Fruit fly (Drosophila melanogaster) whole organism, prepupa: ENCODE results near the gene CG7275.

Source experiments
- CG31627 ChIP-seq: fragments of 200-800 bp; sonication (Bioruptor generic); optimal IDR thresholded peaks from 3 replicates; lab custom pipeline; 2016; ENCODE audit warnings: missing biosample characterization, missing genetic modification characterization
- CG4318 ChIP-seq: fragments of 200-800 bp; sonication (Bioruptor generic); optimal IDR thresholded peaks from 3 replicates; lab custom pipeline; 2017; ENCODE audit warnings: missing biosample characterization, mild to moderate bottlenecking, missing genetic modification characterization
- CG6792 ChIP-seq: fragments of 200-800 bp; sonication (Bioruptor generic); optimal IDR thresholded peaks from 3 replicates; lab custom pipeline; 2016; ENCODE audit warnings: missing biosample characterization, missing genetic modification characterization
- CG8319 ChIP-seq: fragments of 200-800 bp; sonication (Bioruptor generic); optimal IDR thresholded peaks from 3 replicates; lab custom pipeline; 2016; ENCODE audit warnings: missing biosample characterization, missing genetic modification characterization
- Ets21C ChIP-seq: fragments of 200-800 bp; sonication (Bioruptor generic); optimal IDR thresholded peaks from 3 replicates; lab custom pipeline; 2016; ENCODE audit warnings: missing biosample characterization, missing genetic modification characterization
- esn ChIP-seq: fragments of 200-800 bp; sonication (Bioruptor generic); optimal IDR thresholded peaks from 2 replicates; lab custom pipeline; 2016; ENCODE audit warnings: missing biosample characterization, mild to moderate bottlenecking, missing genetic modification characterization, moderate library complexity
- fd85E ChIP-seq: fragments of 200-800 bp; sonication (Bioruptor generic); optimal IDR thresholded peaks from 3 replicates; lab custom pipeline; 2016; ENCODE audit warnings: missing biosample characterization, missing genetic modification characterization
- vri ChIP-seq: fragments of 200-800 bp; sonication (Bioruptor generic); optimal IDR thresholded peaks from 3 replicates; lab custom pipeline; 2016; ENCODE audit warnings: missing biosample characterization, mild to moderate bottlenecking, missing genetic modification characterization

DNA sequence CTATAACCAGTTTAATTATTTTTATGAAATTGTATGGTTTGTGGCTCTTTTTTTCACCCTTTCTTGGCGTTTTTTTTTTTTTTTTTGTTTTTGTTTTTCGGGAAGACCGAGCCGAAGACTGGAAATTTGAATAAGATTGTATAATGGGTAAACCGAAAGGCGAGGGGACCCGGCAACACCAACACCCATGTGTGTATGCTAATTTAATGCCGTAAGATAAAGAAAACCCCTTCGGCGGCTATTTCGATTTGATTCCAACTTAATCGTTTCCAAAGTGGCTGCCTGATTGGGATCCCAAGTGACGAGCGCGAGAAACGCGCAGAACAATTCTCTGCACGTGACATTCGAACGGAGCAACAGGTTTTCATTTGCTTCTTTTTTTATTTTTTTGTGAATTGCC, 44.7 kb downstream of the CG7275 start:
- no peak for TF ChIP-seq CG4318
- no peak for TF ChIP-seq CG8319 (GFP tag; lab: Kevin White, UChicago)
- TF ChIP-seq Ets21C (GFP tag; lab: Kevin White, UChicago): no peak
- TF ChIP-seq fd85E (GFP tag; lab: Kevin White, UChicago): no peak
- no peak for TF ChIP-seq CG31627 (GFP tag; lab: Kevin White, UChicago)
- TF ChIP-seq CG6792: no peak
- TF ChIP-seq esn (GFP tag; lab: Kevin White, UChicago): no peak
- TF ChIP-seq vri (GFP tag; lab: Kevin White, UChicago): peak; percentile 24
